Worm (Caenorhabditis elegans) whole organism, L1 larva: ENCODE measurements around the gene D1054.1.

Experiments
- C16A3.4 ChIP-seq: fragments of 150-350 bp; optimal IDR thresholded peaks from 2 replicates; lab custom pipeline; 2014; ENCODE audit warnings: missing biosample characterization, missing genetic modification characterization
- C34B4.2 ChIP-seq: sonication (generic microtip); optimal IDR thresholded peaks from 2 replicates; lab custom pipeline; 2017; ENCODE audit warnings: mild to moderate bottlenecking, missing genetic modification characterization, missing compliant biosample characterization
- blmp-1 ChIP-seq: fragments of 150-350 bp; optimal IDR thresholded peaks from 2 replicates; lab custom pipeline; 2014; ENCODE audit warnings: missing biosample characterization, missing genetic modification characterization
- ceh-90 ChIP-seq: sonication (generic microtip); optimal IDR thresholded peaks from 2 replicates; lab custom pipeline; 2016; ENCODE audit warnings: missing genetic modification characterization, missing compliant biosample characterization
- ces-1 ChIP-seq: fragments of 150-350 bp; optimal IDR thresholded peaks from 2 replicates; lab custom pipeline; 2014; ENCODE audit warnings: missing biosample characterization, missing genetic modification reagents, missing genetic modification characterization
- dpl-1 ChIP-seq, 3 experiments: fragments of 150-350 bp in 2 of 3; sonication (generic microtip) in 1 of 3; optimal IDR thresholded peaks; 2 replicates each; lab custom pipeline; 2014 to 2017; ENCODE audit warnings: missing biosample characterization in 3 of 3, missing genetic modification characterization in 3 of 3, missing genetic modification reagents in 3 of 3
- efl-1 ChIP-seq, 4 experiments: fragments of 150-350 bp; optimal IDR thresholded peaks in 3 of 4; peaks in 1 of 4; 1 replicate in 1 of 4; 2 replicates in 3 of 4; lab custom pipeline; 2014; ENCODE audit warnings: missing biosample characterization in 2 of 4, missing genetic modification characterization in 2 of 4, missing genetic modification reagents in 2 of 4
- egl-13 ChIP-seq: sonication (generic microtip); optimal IDR thresholded peaks from 2 replicates; lab custom pipeline; 2016; ENCODE audit warnings: missing genotype, missing genetic modification reagents, missing genetic modification characterization, missing compliant biosample characterization
- elt-2 ChIP-seq: sonication (generic microtip); optimal IDR thresholded peaks from 2 replicates; lab custom pipeline; 2016; ENCODE audit warnings: missing genetic modification characterization, mild to moderate bottlenecking, inconsistent platforms, missing compliant biosample characterization, missing genetic modification reagents
- elt-3 ChIP-seq, 6 experiments: fragments of 150-350 bp in 1 of 6; sonication (generic microtip); optimal IDR thresholded peaks; 2 replicates each; lab custom pipeline; 2017 to 2018; ENCODE audit warnings: missing biosample characterization in 6 of 6, missing genetic modification characterization in 6 of 6, inconsistent platforms in 1 of 6
- hpl-2 ChIP-seq: fragments of 150-350 bp; optimal IDR thresholded peaks from 2 replicates; lab custom pipeline; 2014; ENCODE audit warnings: missing biosample characterization, missing genetic modification reagents, missing genetic modification characterization
- irx-1 ChIP-seq: sonication (generic microtip); optimal IDR thresholded peaks from 2 replicates; lab custom pipeline; 2016; ENCODE audit warnings: missing genetic modification characterization, missing compliant biosample characterization
- isw-1 ChIP-seq: fragments of 200-800 bp; sonication (Bioruptor generic); IDR thresholded peaks from 2 replicates; pipeline ENCODE4 v1.3.6; 2022; ENCODE audit warnings: missing genetic modification characterization, missing compliant biosample characterization
- jun-1 ChIP-seq: fragments of 150-350 bp; optimal IDR thresholded peaks from 2 replicates; lab custom pipeline; 2014; ENCODE audit warnings: missing biosample characterization, missing genetic modification reagents, missing genetic modification characterization
- lin-14 ChIP-seq: fragments of 200-800 bp; sonication (Bioruptor generic); optimal IDR thresholded peaks from 2 replicates; lab custom pipeline; 2018; ENCODE audit warnings: mild to moderate bottlenecking, missing genetic modification characterization, moderate library complexity, missing compliant biosample characterization
- lin-15B ChIP-seq: fragments of 150-350 bp; sonication (generic microtip); optimal IDR thresholded peaks from 3 replicates; lab custom pipeline; 2014; ENCODE audit warnings: missing biosample characterization, missing genetic modification characterization
- lin-35 ChIP-seq, 2 experiments: fragments of 150-350 bp; optimal IDR thresholded peaks; 2 replicates each; lab custom pipeline; 2014; ENCODE audit warnings: missing biosample characterization in 2 of 2, missing genetic modification characterization in 2 of 2, missing genetic modification reagents in 2 of 2
- lin-39 ChIP-seq: fragments of 150-350 bp; optimal IDR thresholded peaks from 2 replicates; lab custom pipeline; 2014; ENCODE audit warnings: missing biosample characterization, missing genetic modification reagents, missing genetic modification characterization
- lsy-2 ChIP-seq, 2 experiments: fragments of 150-350 bp; optimal IDR thresholded peaks; 2 replicates each; lab custom pipeline; 2014; ENCODE audit warnings: missing biosample characterization in 2 of 2, missing genetic modification characterization in 2 of 2
- mdl-1 ChIP-seq, 2 experiments: fragments of 150-350 bp; optimal IDR thresholded peaks; 2 replicates each; lab custom pipeline; 2014 to 2017; ENCODE audit warnings: missing biosample characterization in 2 of 2, missing genetic modification characterization in 2 of 2, inconsistent platforms in 1 of 2
- nhr-11 ChIP-seq: fragments of 150-350 bp; optimal IDR thresholded peaks from 2 replicates; lab custom pipeline; 2014; ENCODE audit warnings: missing biosample characterization, missing genetic modification characterization
- nhr-19 ChIP-seq: fragments of 200-800 bp; sonication (Bioruptor generic); conservative IDR thresholded peaks from 2 replicates; pipeline ENCODE4 v1.3.6; 2022; ENCODE audit warnings: missing genetic modification characterization, missing compliant biosample characterization
- nhr-20 ChIP-seq: sonication (generic microtip); optimal IDR thresholded peaks from 2 replicates; lab custom pipeline; 2016; ENCODE audit warnings: mild to moderate bottlenecking, missing genetic modification characterization, missing compliant biosample characterization
- nhr-28 ChIP-seq: fragments of 150-350 bp; optimal IDR thresholded peaks from 2 replicates; lab custom pipeline; 2014; ENCODE audit warnings: missing biosample characterization, missing genetic modification characterization
- nhr-47 ChIP-seq: sonication (generic microtip); optimal IDR thresholded peaks from 2 replicates; lab custom pipeline; 2016; ENCODE audit warnings: mild to moderate bottlenecking, missing genetic modification characterization, moderate library complexity, missing compliant biosample characterization
- nhr-71 ChIP-seq: sonication (generic microtip); optimal IDR thresholded peaks from 2 replicates; lab custom pipeline; 2016; ENCODE audit warnings: mild to moderate bottlenecking, missing genetic modification characterization, moderate library complexity, missing compliant biosample characterization
- nhr-76 ChIP-seq: sonication (generic microtip); optimal IDR thresholded peaks from 2 replicates; lab custom pipeline; 2017; ENCODE audit warnings: missing biosample characterization, missing genetic modification characterization
- nhr-84 ChIP-seq: sonication (generic microtip); optimal IDR thresholded peaks from 2 replicates; lab custom pipeline; 2017; ENCODE audit warnings: missing biosample characterization, missing genetic modification characterization
- nhr-85 ChIP-seq: sonication (generic microtip); peaks from one replicate; lab custom pipeline; 2016; ENCODE audit warnings: missing genetic modification characterization, inconsistent platforms, missing compliant biosample characterization
- nhr-90 ChIP-seq: sonication (generic microtip); optimal IDR thresholded peaks from 2 replicates; lab custom pipeline; 2016; ENCODE audit warnings: mild to moderate bottlenecking, missing genetic modification characterization, missing compliant biosample characterization; ENCODE audit not compliant: poor library complexity
- pax-3 ChIP-seq: fragments of 200-800 bp; sonication (Bioruptor generic); optimal IDR thresholded peaks from 2 replicates; lab custom pipeline; 2018; ENCODE audit warnings: mild to moderate bottlenecking, missing genetic modification characterization, moderate library complexity, missing compliant biosample characterization
- pqm-1 ChIP-seq: sonication (generic microtip); optimal IDR thresholded peaks from 3 replicates; lab custom pipeline; 2017; ENCODE audit warnings: missing biosample characterization, missing genetic modification characterization
- rnt-1 ChIP-seq: sonication (generic microtip); optimal IDR thresholded peaks from 2 replicates; lab custom pipeline; 2016; ENCODE audit warnings: mild to moderate bottlenecking, missing genetic modification characterization, moderate library complexity, missing compliant biosample characterization
- snu-23 ChIP-seq: sonication (generic microtip); optimal IDR thresholded peaks from 2 replicates; lab custom pipeline; 2016; ENCODE audit warnings: missing genetic modification characterization, missing compliant biosample characterization
- sptf-1 ChIP-seq: fragments of 150-350 bp; optimal IDR thresholded peaks from 2 replicates; lab custom pipeline; 2014; ENCODE audit warnings: missing biosample characterization, missing genetic modification characterization
- sup-37 ChIP-seq: fragments of 200-800 bp; sonication (Bioruptor generic); optimal IDR thresholded peaks from 2 replicates; lab custom pipeline; 2018; ENCODE audit warnings: mild to moderate bottlenecking, missing genetic modification characterization, missing compliant biosample characterization
- swsn-7 ChIP-seq: sonication (generic microtip); optimal IDR thresholded peaks from 2 replicates; lab custom pipeline; 2016; ENCODE audit warnings: missing genetic modification characterization, missing compliant biosample characterization
- tbx-2 ChIP-seq: sonication (generic microtip); optimal IDR thresholded peaks from 2 replicates; lab custom pipeline; 2016; ENCODE audit warnings: missing genetic modification characterization, missing compliant biosample characterization
- tlp-1 ChIP-seq: fragments of 150-350 bp; optimal IDR thresholded peaks from 2 replicates; lab custom pipeline; 2014; ENCODE audit warnings: missing biosample characterization, missing genetic modification characterization
- unc-130 ChIP-seq: fragments of 150-350 bp; optimal IDR thresholded peaks from 2 replicates; lab custom pipeline; 2017; ENCODE audit warnings: missing biosample characterization, missing genetic modification characterization, inconsistent platforms
- unc-86 ChIP-seq: sonication (generic microtip); optimal IDR thresholded peaks from 2 replicates; lab custom pipeline; 2016; ENCODE audit warnings: missing genetic modification characterization, missing compliant biosample characterization
- unc-98 ChIP-seq: fragments of 200-800 bp; sonication (Bioruptor generic); IDR thresholded peaks from 2 replicates; pipeline ENCODE4 v1.3.6; 2022; ENCODE audit warnings: missing genetic modification characterization, missing compliant biosample characterization
- vab-15 ChIP-seq: sonication (generic microtip); optimal IDR thresholded peaks from 2 replicates; lab custom pipeline; 2017; ENCODE audit warnings: missing genotype, mild to moderate bottlenecking, missing genetic modification characterization, missing compliant biosample characterization
- xbp-1 ChIP-seq: sonication (generic microtip); optimal IDR thresholded peaks from 2 replicates; lab custom pipeline; 2016; ENCODE audit warnings: missing genetic modification characterization, missing compliant biosample characterization
- zag-1 ChIP-seq: fragments of 150-350 bp; optimal IDR thresholded peaks from 2 replicates; lab custom pipeline; 2014; ENCODE audit warnings: missing biosample characterization, missing genetic modification characterization
- ztf-11 ChIP-seq, 2 experiments: sonication (generic microtip); optimal IDR thresholded peaks; 2 replicates each; lab custom pipeline; 2016 to 2017; ENCODE audit warnings: missing genetic modification characterization in 2 of 2, missing biosample characterization in 1 of 2, missing compliant biosample characterization in 1 of 2
- ztf-4 ChIP-seq: fragments of 150-350 bp; optimal IDR thresholded peaks from 2 replicates; lab custom pipeline; 2014; ENCODE audit warnings: missing biosample characterization, missing genetic modification characterization

Gene D1054.1

ce11 chrV:10729456-10729904 is 40.5 kb downstream of the D1054.1 start (continued):
- TF ChIP-seq sptf-1 (tag; lab: Kevin White, UChicago) (no peak), unc-98 (no peak), sup-37 (GFP tag; lab: Kevin White, UChicago) (no peak), jun-1 (tag; lab: Kevin White, UChicago) (peak; percentile 43), ceh-90 (tag; lab: Kevin White, UChicago) (no peak), zag-1 (tag; lab: Kevin White, UChicago) (no peak), xbp-1 (tag; lab: Kevin White, UChicago) (no peak)
- TF ChIP-seq, all 84 proteins: peak for 20

ce11 chrV:10727651-10728050 is 42.4 kb downstream of the D1054.1 start:
- TF ChIP-seq lsy-2 (tag; optimal IDR thresholded peaks at IDR 0.05; lab: Kevin White, UChicago) = peak in 1 of 2 experiments; percentile 26
- no peak for TF ChIP-seq vab-15
- peak; percentile 91 for TF ChIP-seq rnt-1 (tag; lab: Kevin White, UChicago)
- TF ChIP-seq pax-3 = no peak
- TF ChIP-seq lin-15B = no peak
- peak in 1 of 2 experiments; percentile 6 for TF ChIP-seq lin-35 (GFP tag; optimal IDR thresholded peaks at IDR 0.05; lab: Kevin White, UChicago)
- TF ChIP-seq egl-13 (tag; lab: Kevin White, UChicago) = no peak
- TF ChIP-seq C16A3.4 (tag; lab: Kevin White, UChicago) = peak; percentile 12
- peak; percentile 57 for TF ChIP-seq blmp-1 (tag; lab: Kevin White, UChicago)
- peak; percentile 45 for TF ChIP-seq nhr-11 (tag; lab: Kevin White, UChicago)
- no peak for TF ChIP-seq tlp-1 (tag; lab: Kevin White, UChicago)
- TF ChIP-seq nhr-84 (tag; lab: Kevin White, UChicago) = no peak
- TF ChIP-seq hpl-2 (GFP tag; lab: Kevin White, UChicago) = no peak
- peak; percentile 66 for TF ChIP-seq nhr-19 (GFP tag; lab: Robert Waterston, UW)
- TF ChIP-seq nhr-20 (tag; lab: Kevin White, UChicago) = peak; percentile 52
- TF ChIP-seq snu-23 (GFP tag; lab: Kevin White, UChicago) = peak; percentile 38
- peak in 1 of 2 experiments; percentile 2 for TF ChIP-seq efl-1 (optimal IDR thresholded peaks at IDR 0.05; lab: Kevin White, UChicago)
- peak in 1 of 2 experiments; percentile 76 for TF ChIP-seq efl-1 (GFP tag; optimal IDR thresholded peaks at IDR 0.05 in 1 of 2; lab: Kevin White, UChicago)
- peak in 1 of 2 experiments; percentile 8 for TF ChIP-seq mdl-1 (tag; optimal IDR thresholded peaks at IDR 0.05; lab: Kevin White, UChicago)
- peak; percentile 18 for TF ChIP-seq swsn-7 (tag; lab: Kevin White, UChicago)
- peak; percentile 69 for TF ChIP-seq tbx-2
- TF ChIP-seq nhr-76 (tag; lab: Kevin White, UChicago) = no peak
- TF ChIP-seq zag-1 (tag; lab: Kevin White, UChicago) = no peak
- no peak for TF ChIP-seq isw-1
- no peak for TF ChIP-seq ces-1 (GFP tag; lab: Kevin White, UChicago)
- TF ChIP-seq C34B4.2 = no peak
- peak; percentile 17 for TF ChIP-seq ztf-4 (tag; lab: Kevin White, UChicago)
- TF ChIP-seq nhr-71 (tag; lab: Kevin White, UChicago) = peak; percentile 84
- peak; percentile 92 for TF ChIP-seq lin-39
- no peak for TF ChIP-seq ztf-11 (tag; optimal IDR thresholded peaks at IDR 0.05; lab: Kevin White, UChicago)
- no peak for TF ChIP-seq pqm-1 (tag; lab: Kevin White, UChicago)
- TF ChIP-seq unc-130 (tag; lab: Kevin White, UChicago) = peak; percentile 40
- TF ChIP-seq irx-1 (tag; lab: Kevin White, UChicago) = no peak
- TF ChIP-seq elt-3 (tag; optimal IDR thresholded peaks at IDR 0.05; lab: Kevin White, UChicago) = no peak
- peak; percentile 86 for TF ChIP-seq lin-14 (GFP tag; lab: Kevin White, UChicago)

ce11 chrV:10726691-10727090 is 43.3 kb downstream of the D1054.1 start:
- 0 out of 2 replicates have a peak, but pooled peaks have one; percentile 6 for TF ChIP-seq nhr-19 (GFP tag; lab: Robert Waterston, UW)
- TF ChIP-seq unc-86 = no peak
- peak in 1 of 2 experiments; percentile 70 for TF ChIP-seq mdl-1 (tag; optimal IDR thresholded peaks at IDR 0.05; lab: Kevin White, UChicago)
- peak; percentile 64 for TF ChIP-seq nhr-71 (tag; lab: Kevin White, UChicago)
- TF ChIP-seq nhr-11 (tag; lab: Kevin White, UChicago) = no peak
- TF ChIP-seq tbx-2 = peak; percentile 70
- peak in 1 of 3 experiments; percentile 1 for TF ChIP-seq dpl-1 (GFP tag; optimal IDR thresholded peaks at IDR 0.05; lab: Kevin White, UChicago)
- peak; percentile 64 for TF ChIP-seq blmp-1 (tag; lab: Kevin White, UChicago)
- TF ChIP-seq rnt-1 (tag; lab: Kevin White, UChicago) = peak; percentile 10
- no peak for TF ChIP-seq nhr-28 (tag; lab: Kevin White, UChicago)
- TF ChIP-seq lsy-2 (tag; optimal IDR thresholded peaks at IDR 0.05; lab: Kevin White, UChicago) = peak in 1 of 2 experiments; percentile 7
- peak; percentile 96 for TF ChIP-seq elt-2 (tag; lab: Kevin White, UChicago)
- no peak for TF ChIP-seq nhr-47 (tag; lab: Kevin White, UChicago)
- TF ChIP-seq nhr-20 (tag; lab: Kevin White, UChicago) = peak; percentile 78
- TF ChIP-seq jun-1 (tag; lab: Kevin White, UChicago) = peak; percentile 53
- TF ChIP-seq snu-23 (GFP tag; lab: Kevin White, UChicago) = peak; percentile 11
- peak in 1 of 6 experiments; percentile 23 for TF ChIP-seq elt-3 (tag; optimal IDR thresholded peaks at IDR 0.05; lab: Kevin White, UChicago)
- no peak for TF ChIP-seq ces-1 (GFP tag; lab: Kevin White, UChicago)
- peak; percentile 73 for TF ChIP-seq nhr-85 (tag; lab: Kevin White, UChicago)
- TF ChIP-seq nhr-90 (tag; lab: Kevin White, UChicago) = peak; percentile 19
- no peak for TF ChIP-seq efl-1 (optimal IDR thresholded peaks at IDR 0.05; lab: Kevin White, UChicago)
- TF ChIP-seq efl-1 (GFP tag; optimal IDR thresholded peaks at IDR 0.05 in 1 of 2; lab: Kevin White, UChicago) = peak in 1 of 2 experiments; percentile 91
